Fruit fly (Drosophila melanogaster) whole organism, embryonic: ENCODE measurements around the gene nAChRalpha2.

Experiments
- Atf6 ChIP-seq: fragments of 200-800 bp; sonication (Bioruptor generic); IDR thresholded peaks from 2 replicates; pipeline ENCODE4 v1.3.6; 2022; ENCODE audit warnings: missing biosample characterization, missing genetic modification characterization
- CG10654 ChIP-seq: fragments of 200-800 bp; sonication (Bioruptor generic); optimal IDR thresholded peaks from 2 replicates; lab custom pipeline; 2016; ENCODE audit warnings: missing biosample characterization, missing genetic modification characterization
- CG10959 ChIP-seq: fragments of 200-800 bp; sonication (Bioruptor generic); IDR thresholded peaks from 2 replicates; pipeline ENCODE4 v1.3.6; 2022; ENCODE audit warnings: missing biosample characterization, missing genetic modification characterization
- CG11723 ChIP-seq: fragments of 200-800 bp; sonication (Bioruptor generic); optimal IDR thresholded peaks from 2 replicates; lab custom pipeline; 2017; ENCODE audit warnings: missing biosample characterization, mild to moderate bottlenecking, missing genetic modification characterization
- CG12071 ChIP-seq: fragments of 200-800 bp; sonication (Bioruptor generic); optimal IDR thresholded peaks from 3 replicates; lab custom pipeline; 2018; ENCODE audit warnings: missing biosample characterization, mild to moderate bottlenecking, missing genetic modification characterization
- CG14014 ChIP-seq: fragments of 200-800 bp; sonication (Bioruptor generic); IDR thresholded peaks from 2 replicates; pipeline ENCODE4 v1.3.6; 2022; ENCODE audit warnings: missing biosample characterization, missing genetic modification characterization
- CG15269 ChIP-seq: fragments of 200-800 bp; sonication (Bioruptor generic); optimal IDR thresholded peaks from 2 replicates; lab custom pipeline; 2018; ENCODE audit warnings: missing biosample characterization, mild to moderate bottlenecking, missing genetic modification characterization, moderate library complexity
- CG1529 ChIP-seq: fragments of 200-800 bp; sonication (Bioruptor generic); optimal IDR thresholded peaks from 3 replicates; lab custom pipeline; 2018; ENCODE audit warnings: missing biosample characterization, missing genetic modification characterization
- CG16779 ChIP-seq: fragments of 200-800 bp; sonication (Bioruptor generic); IDR thresholded peaks from 2 replicates; pipeline ENCODE4 v1.3.6; 2022; ENCODE audit warnings: missing biosample characterization, missing genetic modification characterization
- CG16815 ChIP-seq: fragments of 200-800 bp; sonication (Bioruptor generic); optimal IDR thresholded peaks from 3 replicates; lab custom pipeline; 2017; ENCODE audit warnings: missing biosample characterization, mild to moderate bottlenecking, missing genetic modification characterization
- CG17802 ChIP-seq: fragments of 200-800 bp; sonication (Bioruptor generic); optimal IDR thresholded peaks from 2 replicates; lab custom pipeline; 2018; ENCODE audit warnings: missing biosample characterization, mild to moderate bottlenecking, missing genetic modification characterization, moderate library complexity
- CG2199 ChIP-seq: fragments of 200-800 bp; sonication (Bioruptor generic); IDR thresholded peaks from 3 replicates; pipeline ENCODE4 v1.3.6; 2022; ENCODE audit warnings: missing biosample characterization, missing genetic modification characterization
- CG30020 ChIP-seq: fragments of 200-800 bp; optimal IDR thresholded peaks from 2 replicates; lab custom pipeline; 2019; ENCODE audit warnings: missing biosample characterization, mild to moderate bottlenecking, missing genetic modification characterization, moderate library complexity
- CG31441 ChIP-seq: fragments of 200-800 bp; sonication (Bioruptor generic); IDR thresholded peaks from 2 replicates; pipeline ENCODE4 v1.3.6; 2022; ENCODE audit warnings: missing biosample characterization, missing genetic modification characterization
- CG4424 ChIP-seq: fragments of 200-800 bp; sonication (Bioruptor generic); optimal IDR thresholded peaks from 3 replicates; lab custom pipeline; 2016; ENCODE audit warnings: missing biosample characterization, missing genetic modification characterization
- CG4617 ChIP-seq: fragments of 200-800 bp; sonication (Bioruptor generic); optimal IDR thresholded peaks from 3 replicates; lab custom pipeline; 2016; ENCODE audit warnings: missing biosample characterization, missing genetic modification characterization, borderline replicate concordance
- CG5245 ChIP-seq: fragments of 200-800 bp; sonication (Bioruptor generic); optimal IDR thresholded peaks from 3 replicates; lab custom pipeline; 2016; ENCODE audit warnings: missing biosample characterization, missing genetic modification characterization
- CG6272 ChIP-seq: fragments of 200-800 bp; sonication (Bioruptor generic); IDR thresholded peaks from 2 replicates; pipeline ENCODE4 v1.3.6; 2022; ENCODE audit warnings: missing biosample characterization, missing genetic modification characterization
- CG7556 ChIP-seq: fragments of 200-800 bp; sonication (Bioruptor generic); optimal IDR thresholded peaks from 2 replicates; lab custom pipeline; 2017; ENCODE audit warnings: missing biosample characterization, mild to moderate bottlenecking, missing genetic modification characterization
- CG8281 ChIP-seq: fragments of 200-800 bp; sonication (Bioruptor generic); optimal IDR thresholded peaks from 2 replicates; lab custom pipeline; 2018; ENCODE audit warnings: missing biosample characterization, mild to moderate bottlenecking, missing genetic modification characterization, moderate library complexity
- CG8944 ChIP-seq: fragments of 200-800 bp; sonication (Bioruptor generic); optimal IDR thresholded peaks from 3 replicates; lab custom pipeline; 2016; ENCODE audit warnings: missing biosample characterization, missing genetic modification characterization
- CkIIα-i1 ChIP-seq: fragments of 200-800 bp; sonication (Bioruptor generic); IDR thresholded peaks from 2 replicates; pipeline ENCODE4 v1.3.6; 2022; ENCODE audit warnings: missing biosample characterization, missing genetic modification characterization
- Deaf1 ChIP-seq: fragments of 200-800 bp; optimal IDR thresholded peaks from 3 replicates; lab custom pipeline; 2019; ENCODE audit warnings: missing biosample characterization, mild to moderate bottlenecking, missing genetic modification characterization, moderate library complexity
- Gug ChIP-seq: fragments of 200-800 bp; sonication (Bioruptor generic); IDR thresholded peaks from 4 replicates; pipeline ENCODE4 v1.3.6; 2022; ENCODE audit warnings: missing biosample characterization, missing genetic modification characterization
- Mrtf ChIP-seq: fragments of 200-800 bp; sonication (Bioruptor generic); IDR thresholded peaks from 3 replicates; pipeline ENCODE4 v1.3.6; 2022; ENCODE audit warnings: missing biosample characterization, missing genetic modification characterization
- NC2β ChIP-seq: fragments of 200-800 bp; sonication (Bioruptor generic); optimal IDR thresholded peaks from 2 replicates; lab custom pipeline; 2016; ENCODE audit warnings: missing biosample characterization, missing genetic modification characterization
- Ravus ChIP-seq: fragments of 200-800 bp; sonication (Bioruptor generic); IDR thresholded peaks from 2 replicates; pipeline ENCODE4 v1.3.6; 2022; ENCODE audit warnings: missing biosample characterization, missing genetic modification characterization
- Sin3A ChIP-seq: fragments of >200 bp; optimal IDR thresholded peaks from 2 replicates; lab custom pipeline; 2018
- Spps ChIP-seq: fragments of 200-800 bp; sonication (Bioruptor generic); optimal IDR thresholded peaks from 2 replicates; lab custom pipeline; 2018; ENCODE audit warnings: missing biosample characterization, mild to moderate bottlenecking, missing genetic modification characterization
- Sry-β ChIP-seq: fragments of 200-800 bp; sonication (Bioruptor generic); optimal IDR thresholded peaks from 2 replicates; lab custom pipeline; 2018; ENCODE audit warnings: missing biosample characterization, mild to moderate bottlenecking, missing genetic modification characterization, moderate library complexity
- Xrp1 ChIP-seq: fragments of 200-800 bp; sonication (Bioruptor generic); IDR thresholded peaks from 2 replicates; pipeline ENCODE4 v1.3.6; 2022; ENCODE audit warnings: missing biosample characterization, missing genetic modification characterization
- ab ChIP-seq: fragments of 200-800 bp; sonication (Bioruptor generic); optimal IDR thresholded peaks from 2 replicates; lab custom pipeline; 2016; ENCODE audit warnings: missing biosample characterization, missing genetic modification characterization
- aop ChIP-seq: fragments of 200-800 bp; sonication (Bioruptor generic); IDR thresholded peaks from 2 replicates; pipeline ENCODE4 v1.3.6; 2022; ENCODE audit warnings: missing biosample characterization, missing genetic modification characterization
- bigmax ChIP-seq: fragments of 200-800 bp; sonication (Bioruptor generic); optimal IDR thresholded peaks from 2 replicates; lab custom pipeline; 2018; ENCODE audit warnings: missing biosample characterization, mild to moderate bottlenecking, missing genetic modification characterization
- br ChIP-seq: fragments of >200 bp; optimal IDR thresholded peaks from 2 replicates; lab custom pipeline; 2017
- cad ChIP-seq: fragments of >200 bp; optimal IDR thresholded peaks from 2 replicates; lab custom pipeline; 2017; ENCODE audit warnings: missing biosample characterization, missing genetic modification characterization
- crol ChIP-seq: fragments of 200-800 bp; sonication (Bioruptor generic); IDR thresholded peaks from 2 replicates; pipeline ENCODE4 v1.3.6; 2022; ENCODE audit warnings: missing biosample characterization, missing genetic modification characterization
- da ChIP-seq: fragments of 200-800 bp; sonication (Bioruptor generic); optimal IDR thresholded peaks from 2 replicates; lab custom pipeline; 2016; ENCODE audit warnings: missing biosample characterization, missing genetic modification characterization
- en ChIP-seq: fragments of 200-800 bp; sonication (Bioruptor generic); optimal IDR thresholded peaks from 2 replicates; lab custom pipeline; 2016; ENCODE audit warnings: missing biosample characterization, missing genetic modification characterization
- exex ChIP-seq: fragments of 200-800 bp; sonication (Bioruptor generic); optimal IDR thresholded peaks from 4 replicates; lab custom pipeline; 2018; ENCODE audit warnings: missing biosample characterization, mild to moderate bottlenecking, missing genetic modification characterization, moderate library complexity
- fd96Cb ChIP-seq: fragments of 200-800 bp; sonication (Bioruptor generic); optimal IDR thresholded peaks from 2 replicates; lab custom pipeline; 2018; ENCODE audit warnings: missing biosample characterization, mild to moderate bottlenecking, missing genetic modification characterization, moderate library complexity
- hb ChIP-seq: fragments of 200-800 bp; sonication (Bioruptor generic); IDR thresholded peaks from 3 replicates; pipeline ENCODE4 v1.3.6; 2022; ENCODE audit warnings: missing biosample characterization, missing genetic modification characterization; ENCODE audit not compliant: partially characterized antibody
- kah ChIP-seq: fragments of 200-800 bp; sonication (Bioruptor generic); optimal IDR thresholded peaks from 2 replicates; lab custom pipeline; 2018; ENCODE audit warnings: missing biosample characterization, mild to moderate bottlenecking, missing genetic modification characterization
- lilli ChIP-seq: fragments of 200-800 bp; sonication (Bioruptor generic); optimal IDR thresholded peaks from 3 replicates; lab custom pipeline; 2016; ENCODE audit warnings: missing biosample characterization, missing genetic modification characterization
- nmo ChIP-seq: fragments of 200-800 bp; sonication (Bioruptor generic); optimal IDR thresholded peaks from 2 replicates; lab custom pipeline; 2018; ENCODE audit warnings: missing biosample characterization, mild to moderate bottlenecking, missing genetic modification characterization, moderate library complexity
- onecut ChIP-seq: fragments of 200-800 bp; sonication (Bioruptor generic); IDR thresholded peaks from 2 replicates; pipeline ENCODE4 v1.3.6; 2022; ENCODE audit warnings: missing biosample characterization, missing genetic modification characterization
- pb ChIP-seq: fragments of 200-800 bp; sonication (Bioruptor generic); optimal IDR thresholded peaks from 3 replicates; lab custom pipeline; 2016; ENCODE audit warnings: missing biosample characterization, missing genetic modification characterization
- scrt ChIP-seq: fragments of 200-800 bp; sonication (Bioruptor generic); optimal IDR thresholded peaks from 2 replicates; lab custom pipeline; 2018; ENCODE audit warnings: missing biosample characterization, mild to moderate bottlenecking, missing genetic modification characterization, moderate library complexity
- slou ChIP-seq: fragments of 200-800 bp; sonication (Bioruptor generic); optimal IDR thresholded peaks from 3 replicates; lab custom pipeline; 2016; ENCODE audit warnings: missing biosample characterization, missing genetic modification characterization
- sna ChIP-seq: fragments of 200-800 bp; sonication (Bioruptor generic); IDR thresholded peaks from 2 replicates; pipeline ENCODE4 v1.3.6; 2022; ENCODE audit warnings: missing biosample characterization, missing genetic modification characterization; ENCODE audit not compliant: partially characterized antibody
- tx ChIP-seq: fragments of 200-800 bp; sonication (Bioruptor generic); optimal IDR thresholded peaks from 2 replicates; lab custom pipeline; 2016; ENCODE audit warnings: missing biosample characterization, missing genetic modification characterization
- usp ChIP-seq: fragments of >200 bp; optimal IDR thresholded peaks from 2 replicates; lab custom pipeline; 2017; ENCODE audit warnings: missing biosample characterization, missing genetic modification characterization
- wor ChIP-seq: fragments of 200-800 bp; sonication (Bioruptor generic); IDR thresholded peaks from 2 replicates; pipeline ENCODE4 v1.3.6; 2022; ENCODE audit warnings: missing biosample characterization, missing genetic modification characterization
- zfh2 ChIP-seq: fragments of 200-800 bp; sonication (Bioruptor generic); optimal IDR thresholded peaks from 2 replicates; lab custom pipeline; 2016; ENCODE audit warnings: missing biosample characterization, missing genetic modification characterization

The nAChRalpha2 gene

dm6 chr3R:24530328-24530727 lies 45.1 kb downstream of the nAChRalpha2 start, which contains the start of the genes CG13623 and ana1 (continued):
- no peak for TF ChIP-seq CG10654 (GFP tag; lab: Kevin White, UChicago)
- TF ChIP-seq Mrtf (GFP tag; lab: Robert Waterston, UW): no peak
- TF ChIP-seq hb: 0 out of 3 replicates have a peak, but pooled peaks have one; percentile 57
- no peak for TF ChIP-seq NC2β (GFP tag; lab: Kevin White, UChicago)
- TF ChIP-seq aop: no peak
- TF ChIP-seq Atf6 (GFP tag; lab: Robert Waterston, UW): no peak
- TF ChIP-seq CG1529: no peak
- no peak for TF ChIP-seq Xrp1
- no peak for TF ChIP-seq CG11723
- no peak for TF ChIP-seq CG17802
- TF ChIP-seq kah (GFP tag; lab: Kevin White, UChicago): no peak
- TF ChIP-seq CG4617 (GFP tag; lab: Kevin White, UChicago): peak; percentile 77
- TF ChIP-seq CG16815 (GFP tag; lab: Kevin White, UChicago): no peak
- no peak for TF ChIP-seq bigmax (GFP tag; lab: Kevin White, UChicago)
- TF ChIP-seq ab (GFP tag; lab: Kevin White, UChicago): no peak
- TF ChIP-seq zfh2 (GFP tag; lab: Kevin White, UChicago): no peak
- no peak for TF ChIP-seq CG8281 (tag; lab: Kevin White, UChicago)
- TF ChIP-seq onecut: no peak
- TF ChIP-seq CG15269 (tag; lab: Kevin White, UChicago): no peak
- TF ChIP-seq CG8944 (GFP tag; lab: Kevin White, UChicago): no peak
- TF ChIP-seq crol (GFP tag; lab: Robert Waterston, UW): no peak
- no peak for TF ChIP-seq en (GFP tag; lab: Kevin White, UChicago)
- no peak for TF ChIP-seq CG31441
- peak; percentile 49; the same call in 1 of the 2 replicates for TF ChIP-seq sna (GFP tag; lab: Robert Waterston, UW)
- TF ChIP-seq Ravus (GFP tag; lab: Robert Waterston, UW): no peak
- TF ChIP-seq Sry-β (GFP tag; lab: Kevin White, UChicago): no peak
- no peak for TF ChIP-seq exex
- peak; percentile 70 for TF ChIP-seq Sin3A (lab: Kevin White, UChicago)
- TF ChIP-seq cad (GFP tag; lab: Kevin White, UChicago): no peak
- TF ChIP-seq CG6272: no peak
- TF ChIP-seq slou (GFP tag; lab: Kevin White, UChicago): no peak
- TF ChIP-seq CG2199: no peak
- TF ChIP-seq CG14014 (GFP tag; lab: Robert Waterston, UW): no peak
- no peak for TF ChIP-seq fd96Cb
- TF ChIP-seq CG10959: no peak
- TF ChIP-seq Spps (tag; lab: Kevin White, UChicago): no peak
- no peak for TF ChIP-seq CG30020 (tag; lab: Kevin White, UChicago)
- no peak for TF ChIP-seq Gug
- TF ChIP-seq CG4424 (GFP tag; lab: Kevin White, UChicago): no peak
- TF ChIP-seq nmo (GFP tag; lab: Kevin White, UChicago): peak; percentile 56
- no peak for TF ChIP-seq lilli (GFP tag; lab: Kevin White, UChicago)
- no peak for TF ChIP-seq scrt (GFP tag; lab: Kevin White, UChicago)
- TF ChIP-seq CG16779: no peak
- TF ChIP-seq CG7556 (GFP tag; lab: Kevin White, UChicago): no peak
- TF ChIP-seq CG12071 (GFP tag; lab: Kevin White, UChicago): no peak
- no peak for TF ChIP-seq tx (GFP tag; lab: Kevin White, UChicago)
- no peak for TF ChIP-seq CkIIα-i1 (GFP tag; lab: Robert Waterston, UW)
- no peak for TF ChIP-seq br (lab: Kevin White, UChicago)
- TF ChIP-seq wor (GFP tag; lab: Robert Waterston, UW): no peak
- no peak for TF ChIP-seq Deaf1 (tag; lab: Kevin White, UChicago)
- TF ChIP-seq da (GFP tag; lab: Kevin White, UChicago): no peak
- no peak for TF ChIP-seq pb (GFP tag; lab: Kevin White, UChicago)
- TF ChIP-seq usp: no peak
- TF ChIP-seq CG5245 (GFP tag; lab: Kevin White, UChicago): no peak
